Worm (Caenorhabditis elegans) whole organism, L3 larva: ENCODE measurements around the gene ucr-2.3.
A peak's percentile ranks its signal among the peaks of the same experiment; 100 is the strongest.

Experiments used
- R02D3.7 ChIP-seq: fragments of 150-350 bp; optimal IDR thresholded peaks from 2 replicates; lab custom pipeline; 2014; ENCODE audit warnings: missing biosample characterization, missing genetic modification characterization
- ZK546.5 ChIP-seq: sonication (generic microtip); optimal IDR thresholded peaks from 2 replicates; lab custom pipeline; 2017; ENCODE audit warnings: missing biosample characterization, missing genetic modification characterization
- aly-2 ChIP-seq: fragments of 150-350 bp; optimal IDR thresholded peaks from 2 replicates; lab custom pipeline; 2014; ENCODE audit warnings: missing biosample characterization, missing genetic modification characterization
- ceh-16 ChIP-seq: sonication (generic microtip); optimal IDR thresholded peaks from 2 replicates; lab custom pipeline; 2017; ENCODE audit warnings: missing biosample characterization, missing genetic modification characterization
- ceh-28 ChIP-seq: fragments of 150-350 bp; optimal IDR thresholded peaks from 2 replicates; lab custom pipeline; 2014; ENCODE audit warnings: missing biosample characterization, missing genetic modification reagents, missing genetic modification characterization
- ceh-82 ChIP-seq: fragments of 150-350 bp; optimal IDR thresholded peaks from 2 replicates; lab custom pipeline; 2014; ENCODE audit warnings: missing biosample characterization, missing genetic modification characterization
- ceh-9 ChIP-seq: sonication (generic microtip); optimal IDR thresholded peaks from 2 replicates; lab custom pipeline; 2018; ENCODE audit warnings: missing biosample characterization, missing genetic modification characterization
- daf-12 ChIP-seq: fragments of 150-350 bp; optimal IDR thresholded peaks from 2 replicates; lab custom pipeline; 2014; ENCODE audit warnings: missing biosample characterization, missing genetic modification reagents, missing genetic modification characterization
- egl-27 ChIP-seq: sonication (generic microtip); optimal IDR thresholded peaks from 4 replicates; lab custom pipeline; 2017; ENCODE audit warnings: missing biosample characterization, missing genetic modification reagents, missing genetic modification characterization
- egl-5 ChIP-seq: fragments of 150-350 bp; optimal IDR thresholded peaks from 2 replicates; lab custom pipeline; 2017; ENCODE audit warnings: missing biosample characterization, missing genetic modification reagents, missing genetic modification characterization, inconsistent platforms
- elt-1 ChIP-seq: fragments of 150-350 bp; optimal IDR thresholded peaks from 2 replicates; lab custom pipeline; 2014; ENCODE audit warnings: missing biosample characterization, missing genetic modification characterization
- elt-2 ChIP-seq: sonication (generic microtip); optimal IDR thresholded peaks from 2 replicates; lab custom pipeline; 2016; ENCODE audit warnings: missing genetic modification reagents, mild to moderate bottlenecking, missing genetic modification characterization, missing compliant biosample characterization
- elt-3 ChIP-seq, 3 experiments: fragments of 150-350 bp in 1 of 3; sonication (generic microtip) in 2 of 3; optimal IDR thresholded peaks; 2 replicates in 2 of 3; 4 replicates in 1 of 3; lab custom pipeline; 2014 to 2017; ENCODE audit warnings: missing biosample characterization in 3 of 3, missing genetic modification characterization in 3 of 3
- fkh-10 ChIP-seq: sonication (generic microtip); optimal IDR thresholded peaks from 2 replicates; lab custom pipeline; 2017; ENCODE audit warnings: missing biosample characterization, missing genetic modification reagents, missing genetic modification characterization
- hmg-11 ChIP-seq: sonication (generic microtip); optimal IDR thresholded peaks from 2 replicates; lab custom pipeline; 2016; ENCODE audit warnings: missing genetic modification characterization, missing compliant biosample characterization
- jun-1 ChIP-seq: fragments of 150-350 bp; optimal IDR thresholded peaks from 2 replicates; lab custom pipeline; 2014; ENCODE audit warnings: missing biosample characterization, missing genetic modification reagents, missing genetic modification characterization
- lin-15B ChIP-seq: fragments of 150-350 bp; optimal IDR thresholded peaks from 2 replicates; lab custom pipeline; 2014; ENCODE audit warnings: missing biosample characterization, missing genetic modification characterization
- lsy-12 ChIP-seq: sonication (generic microtip); optimal IDR thresholded peaks from 2 replicates; lab custom pipeline; 2016; ENCODE audit warnings: mild to moderate bottlenecking, missing genetic modification characterization, missing compliant biosample characterization
- nhr-11 ChIP-seq: fragments of 150-350 bp; optimal IDR thresholded peaks from 2 replicates; lab custom pipeline; 2014; ENCODE audit warnings: missing biosample characterization, missing genetic modification characterization
- nhr-23 ChIP-seq: fragments of 150-350 bp; optimal IDR thresholded peaks from 2 replicates; lab custom pipeline; 2014; ENCODE audit warnings: missing biosample characterization, missing genetic modification reagents, missing genetic modification characterization
- nhr-237 ChIP-seq: fragments of 150-350 bp; optimal IDR thresholded peaks from 2 replicates; lab custom pipeline; 2014; ENCODE audit warnings: missing biosample characterization, missing genetic modification characterization
- nhr-76 ChIP-seq: fragments of 150-350 bp; sonication (generic microtip); optimal IDR thresholded peaks from 5 replicates; lab custom pipeline; 2014; ENCODE audit warnings: missing biosample characterization, missing genetic modification characterization
- nhr-77 ChIP-seq: fragments of 150-350 bp; optimal IDR thresholded peaks from 2 replicates; lab custom pipeline; 2014; ENCODE audit warnings: missing biosample characterization, missing genetic modification characterization
- pha-4 ChIP-seq: fragments of 150-350 bp; optimal IDR thresholded peaks from 2 replicates; lab custom pipeline; 2014; ENCODE audit warnings: missing biosample characterization, missing genetic modification reagents, missing genetic modification characterization
- pqm-1 ChIP-seq: fragments of 150-350 bp; optimal IDR thresholded peaks from 2 replicates; lab custom pipeline; 2017; ENCODE audit warnings: missing biosample characterization, missing genetic modification characterization, inconsistent platforms
- sea-2 ChIP-seq: fragments of 150-350 bp; sonication (generic microtip); optimal IDR thresholded peaks from 4 replicates; lab custom pipeline; 2014; ENCODE audit warnings: missing biosample characterization, missing genetic modification reagents, missing genetic modification characterization
- skn-1 ChIP-seq: fragments of 150-350 bp; optimal IDR thresholded peaks from 2 replicates; lab custom pipeline; 2014; ENCODE audit warnings: missing biosample characterization, missing genetic modification characterization
- snpc-4 ChIP-seq: fragments of 150-350 bp; optimal IDR thresholded peaks from 2 replicates; lab custom pipeline; 2014; ENCODE audit warnings: missing biosample characterization, missing genetic modification characterization
- tbx-2 ChIP-seq: sonication (generic microtip); optimal IDR thresholded peaks from 2 replicates; lab custom pipeline; 2016; ENCODE audit warnings: mild to moderate bottlenecking, missing genetic modification characterization, missing compliant biosample characterization
- unc-39 ChIP-seq: sonication (generic microtip); optimal IDR thresholded peaks from 4 replicates; lab custom pipeline; 2017; ENCODE audit warnings: missing biosample characterization, missing genetic modification characterization
- unc-62 ChIP-seq: fragments of 150-350 bp; sonication (generic microtip); optimal IDR thresholded peaks from 4 replicates; lab custom pipeline; 2014; ENCODE audit warnings: missing biosample characterization, missing genetic modification reagents, missing genetic modification characterization
- zag-1 ChIP-seq: fragments of 150-350 bp; optimal IDR thresholded peaks from 2 replicates; lab custom pipeline; 2014; ENCODE audit warnings: missing biosample characterization, missing genetic modification characterization
- ztf-11 ChIP-seq: fragments of 150-350 bp; optimal IDR thresholded peaks from 2 replicates; lab custom pipeline; 2014; ENCODE audit warnings: missing biosample characterization, missing genetic modification characterization
- ztf-4 ChIP-seq: fragments of 150-350 bp; optimal IDR thresholded peaks from 2 replicates; lab custom pipeline; 2014; ENCODE audit warnings: missing biosample characterization, missing genetic modification characterization

The ucr-2.3 gene

ce11 chrIII:852296-852695 is 27.4 kb upstream of the ucr-2.3 start, which contains the start of gene moma-1:
TSS of gene moma-1 (minus strand) at chrIII:852396.
- no peak for TF ChIP-seq R02D3.7 (tag; lab: Kevin White, UChicago)
- TF ChIP-seq ceh-82 (tag; lab: Kevin White, UChicago): no peak
- no peak for TF ChIP-seq skn-1 (tag; lab: Kevin White, UChicago)
- TF ChIP-seq zag-1 (tag; lab: Kevin White, UChicago): no peak
- TF ChIP-seq nhr-23: no peak
- TF ChIP-seq nhr-237 (tag; lab: Kevin White, UChicago): no peak
- TF ChIP-seq daf-12 (tag; lab: Kevin White, UChicago): no peak
- no peak for TF ChIP-seq ceh-16
- TF ChIP-seq ceh-28 (tag; lab: Kevin White, UChicago): no peak
- TF ChIP-seq elt-3 (tag; optimal IDR thresholded peaks at IDR 0.05; lab: Kevin White, UChicago): no peak
- TF ChIP-seq fkh-10 (GFP tag; lab: Kevin White, UChicago): no peak
- TF ChIP-seq pqm-1 (tag; lab: Kevin White, UChicago): no peak
- no peak for TF ChIP-seq ztf-4
- no peak for TF ChIP-seq egl-27 (tag; lab: Kevin White, UChicago)

DNA sequence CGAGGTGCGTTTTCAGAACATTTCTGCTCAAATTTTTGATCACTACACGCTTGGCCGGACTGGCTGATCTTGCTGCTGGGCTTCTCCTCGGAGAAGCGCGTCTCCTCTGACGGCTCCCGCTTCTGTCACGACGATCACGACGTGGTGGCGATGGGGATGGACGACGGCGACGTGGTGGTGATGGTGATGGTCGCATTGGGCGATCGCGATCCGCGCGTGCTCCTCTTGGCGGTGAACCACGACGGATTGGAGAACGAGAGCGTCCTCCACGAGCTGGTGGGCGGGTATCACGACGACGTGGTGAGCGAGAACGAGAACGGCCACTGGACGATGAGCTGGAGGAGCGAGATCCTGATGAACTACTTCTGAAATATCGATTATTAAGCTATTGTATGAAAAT is 26.2 kb upstream of the ucr-2.3 start:
- TF ChIP-seq unc-39 (tag; lab: Kevin White, UChicago): no peak
- no peak for TF ChIP-seq pha-4 (tag; lab: Kevin White, UChicago)
- TF ChIP-seq lin-15B (tag; lab: Kevin White, UChicago): no peak
- TF ChIP-seq fkh-10 (GFP tag; lab: Kevin White, UChicago): no peak
- no peak for TF ChIP-seq egl-5 (tag; lab: Kevin White, UChicago)
- no peak for TF ChIP-seq ztf-11 (tag; lab: Kevin White, UChicago)
- TF ChIP-seq elt-3 (tag; optimal IDR thresholded peaks at IDR 0.05; lab: Kevin White, UChicago): no peak
- no peak for TF ChIP-seq nhr-23
- TF ChIP-seq elt-1 (tag; lab: Kevin White, UChicago): no peak
- no peak for TF ChIP-seq nhr-237 (tag; lab: Kevin White, UChicago)
- no peak for TF ChIP-seq ceh-16
- TF ChIP-seq ZK546.5 (tag; lab: Kevin White, UChicago): no peak
- TF ChIP-seq unc-62 (GFP tag; lab: Kevin White, UChicago): no peak
- no peak for TF ChIP-seq elt-2 (tag; lab: Kevin White, UChicago)
- TF ChIP-seq egl-27 (tag; lab: Kevin White, UChicago): no peak
- TF ChIP-seq nhr-76 (tag; lab: Kevin White, UChicago): no peak
- no peak for TF ChIP-seq nhr-77
- no peak for TF ChIP-seq nhr-11
- no peak for TF ChIP-seq aly-2 (tag; lab: Kevin White, UChicago)
- TF ChIP-seq sea-2 (GFP tag; lab: Kevin White, UChicago): no peak

DNA sequence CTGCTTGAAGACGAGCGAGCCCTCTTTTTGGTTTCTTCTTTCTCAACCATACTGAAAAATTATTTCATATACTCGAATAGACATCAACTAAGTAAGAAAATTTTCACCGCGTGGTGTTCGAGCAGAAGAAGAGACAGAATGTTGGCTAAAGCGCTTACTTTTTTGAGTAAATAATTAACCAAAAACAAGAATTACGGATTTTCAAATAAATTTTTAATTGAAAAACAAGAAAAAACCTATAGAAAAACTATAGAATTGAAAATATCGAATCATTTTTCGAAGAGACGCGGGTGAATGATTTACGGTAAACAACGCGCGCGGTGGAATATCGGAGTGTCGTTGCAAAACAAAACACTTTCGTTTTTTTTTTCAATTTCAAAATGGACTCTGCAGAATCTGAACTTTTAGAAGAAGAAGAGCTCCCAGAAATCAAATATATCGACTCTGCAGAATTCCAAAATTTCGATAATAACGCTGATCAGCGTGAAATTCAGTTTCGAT is 25.8 kb upstream of the ucr-2.3 start, which contains the start of the genes rnp-5 and tag-51:
Gene rnp-5, minus strand, starts transcription at position 51 of the 501 bp plus-strand sequence.
Gene tag-51, plus strand, starts transcription at position 363 of the 501 bp plus-strand sequence.
- TF ChIP-seq elt-3 (tag; optimal IDR thresholded peaks at IDR 0.05; lab: Kevin White, UChicago) (no peak), ztf-11 (tag; lab: Kevin White, UChicago) (no peak), ceh-28 (tag; lab: Kevin White, UChicago) (no peak), nhr-237 (tag; lab: Kevin White, UChicago) (no peak), ZK546.5 (tag; lab: Kevin White, UChicago) (no peak), ceh-9 (tag; lab: Kevin White, UChicago) (no peak), hmg-11 (tag; lab: Kevin White, UChicago) (no peak), elt-1 (tag; lab: Kevin White, UChicago) (no peak), nhr-76 (tag; lab: Kevin White, UChicago) (no peak), tbx-2 (no peak), pqm-1 (tag; lab: Kevin White, UChicago) (no peak), fkh-10 (GFP tag; lab: Kevin White, UChicago) (no peak), skn-1 (tag; lab: Kevin White, UChicago) (no peak), snpc-4 (tag; lab: Kevin White, UChicago) (no peak), R02D3.7 (tag; lab: Kevin White, UChicago) (peak; percentile 51), nhr-23 (no peak), ceh-82 (tag; lab: Kevin White, UChicago) (no peak), lin-15B (tag; lab: Kevin White, UChicago) (peak; percentile 21), unc-39 (tag; lab: Kevin White, UChicago) (no peak), pha-4 (tag; lab: Kevin White, UChicago) (peak; percentile 53), daf-12 (tag; lab: Kevin White, UChicago) (no peak), ceh-16 (no peak), nhr-11 (no peak), unc-62 (GFP tag; lab: Kevin White, UChicago) (no peak), lsy-12 (no peak), jun-1 (tag; lab: Kevin White, UChicago) (no peak)
